Worm (Caenorhabditis elegans): ENCODE measurements around the gene mrps-21.

ce11 chrIV:4645243-4645642, 14.1 kb downstream of the mrps-21 start:
- TF ChIP-seq elt-3 (tag; optimal IDR thresholded peaks at IDR 0.05) (no peak), unc-62 (GFP tag; optimal IDR thresholded peaks at IDR 0.05) (no peak), lsy-2 (tag; optimal IDR thresholded peaks at IDR 0.05) (no peak), elt-1 (tag; optimal IDR thresholded peaks at IDR 0.05) (no peak), lin-13 (GFP tag; optimal IDR thresholded peaks at IDR 0.05) (no peak), blmp-1 (tag; optimal IDR thresholded peaks at IDR 0.05; ENCODE audit: insufficient read depth) (no peak), sem-4 (tag; optimal IDR thresholded peaks at IDR 0.05) (no peak), aly-2 (tag; optimal IDR thresholded peaks at IDR 0.05) (no peak), alr-1 (tag; optimal IDR thresholded peaks at IDR 0.05) (no peak), nhr-237 (tag; optimal IDR thresholded peaks at IDR 0.05) (no peak), fos-1 (tag; optimal IDR thresholded peaks at IDR 0.05) (no peak)

Measured in whole organism, L2 larva.